Fruit fly (Drosophila melanogaster): Measurements from ENCODE around the gene CheA75a.
A peak's percentile ranks its signal among the peaks of the same experiment; 100 is the strongest.

Gene CheA75a

dm6 chr3L:18240348-18240812 is 11.5 kb upstream of the CheA75a start:
- TF ChIP-seq Abd-B (GFP tag; optimal IDR thresholded peaks at IDR 0.05) (no peak), usp (GFP tag; optimal IDR thresholded peaks at IDR 0.05) (no peak), brk (GFP tag; optimal IDR thresholded peaks at IDR 0.05) (no peak), OdsH (GFP tag; optimal IDR thresholded peaks at IDR 0.05) (no peak), br (GFP tag; optimal IDR thresholded peaks at IDR 0.05) (no peak), Rel (GFP tag; optimal IDR thresholded peaks at IDR 0.05) (no peak), Rel (tag; optimal IDR thresholded peaks at IDR 0.05) (no peak), dmrt93B (GFP tag; optimal IDR thresholded peaks at IDR 0.05) (no peak), h (GFP tag; optimal IDR thresholded peaks at IDR 0.05) (no peak), Dif (GFP tag; optimal IDR thresholded peaks at IDR 0.05; ENCODE audit: partially characterized antibody) (peak; percentile 36), Hr83 (GFP tag; optimal IDR thresholded peaks at IDR 0.05; ENCODE audit: poor library complexity, severe bottlenecking) (no peak), Hnf4 (GFP tag; optimal IDR thresholded peaks at IDR 0.05) (no peak), jim (GFP tag; optimal IDR thresholded peaks at IDR 0.05) (no peak), tai (GFP tag; optimal IDR thresholded peaks at IDR 0.05) (no peak), psq (GFP tag; optimal IDR thresholded peaks at IDR 0.05) (no peak), Vsx2 (GFP tag; optimal IDR thresholded peaks at IDR 0.05; ENCODE audit: partially characterized antibody) (peak; percentile 55), CrebA (GFP tag; optimal IDR thresholded peaks at IDR 0.05; ENCODE audit: borderline replicate concordance) (no peak), Jra (GFP tag; optimal IDR thresholded peaks at IDR 0.05) (no peak), sv (GFP tag; optimal IDR thresholded peaks at IDR 0.05) (no peak)

dm6 chr3L:18240986-18241625 is 10.8 kb upstream of the CheA75a start:
- TF ChIP-seq usp (GFP tag; optimal IDR thresholded peaks at IDR 0.05) (no peak), ey (GFP tag; optimal IDR thresholded peaks at IDR 0.05) (peak; percentile 65), GATAd (GFP tag; optimal IDR thresholded peaks at IDR 0.05) (no peak), N (GFP tag; optimal IDR thresholded peaks at IDR 0.05) (no peak), Hnf4 (GFP tag; optimal IDR thresholded peaks at IDR 0.05) (peak; percentile 0), CrebA (GFP tag; optimal IDR thresholded peaks at IDR 0.05; ENCODE audit: borderline replicate concordance) (no peak), Hr78 (GFP tag; optimal IDR thresholded peaks at IDR 0.05) (no peak), Dif (GFP tag; optimal IDR thresholded peaks at IDR 0.05; ENCODE audit: partially characterized antibody) (no peak), woc (GFP tag; optimal IDR thresholded peaks at IDR 0.05) (peak; percentile 85), HLH106 (tag; optimal IDR thresholded peaks at IDR 0.05) (peak; percentile 49), psq (GFP tag; optimal IDR thresholded peaks at IDR 0.05) (peak; percentile 66), Abd-B (GFP tag; optimal IDR thresholded peaks at IDR 0.05) (no peak), sv (GFP tag; optimal IDR thresholded peaks at IDR 0.05) (no peak), Jra (GFP tag; optimal IDR thresholded peaks at IDR 0.05) (no peak), tai (GFP tag; optimal IDR thresholded peaks at IDR 0.05) (peak; percentile 11), CG32264 (GFP tag; optimal IDR thresholded peaks at IDR 0.05) (no peak), Rel (GFP tag; optimal IDR thresholded peaks at IDR 0.05) (no peak), Rel (tag; optimal IDR thresholded peaks at IDR 0.05) (no peak), CG9705 (GFP tag; optimal IDR thresholded peaks at IDR 0.05) (no peak), Myc (optimal IDR thresholded peaks at IDR 0.05) (no peak), Mio (GFP tag; optimal IDR thresholded peaks at IDR 0.05) (no peak), dsf (GFP tag; optimal IDR thresholded peaks at IDR 0.05; ENCODE audit: borderline replicate concordance) (no peak), brk (GFP tag; optimal IDR thresholded peaks at IDR 0.05) (no peak), foxo (GFP tag; optimal IDR thresholded peaks at IDR 0.05) (peak in 1 of 2 experiments; percentile 66), Sp1 (GFP tag; optimal IDR thresholded peaks at IDR 0.05) (peak; percentile 52), Vsx2 (GFP tag; optimal IDR thresholded peaks at IDR 0.05; ENCODE audit: partially characterized antibody) (no peak), lola (GFP tag; optimal IDR thresholded peaks at IDR 0.05) (no peak), OdsH (GFP tag; optimal IDR thresholded peaks at IDR 0.05) (peak; percentile 70), Hr83 (GFP tag; optimal IDR thresholded peaks at IDR 0.05; ENCODE audit: poor library complexity, severe bottlenecking) (no peak), rgr (GFP tag; optimal IDR thresholded peaks at IDR 0.05) (peak; percentile 47), jim (GFP tag; optimal IDR thresholded peaks at IDR 0.05) (no peak), sage (GFP tag; optimal IDR thresholded peaks at IDR 0.05) (no peak), dmrt93B (GFP tag; optimal IDR thresholded peaks at IDR 0.05) (peak; percentile 53), pan (optimal IDR thresholded peaks at IDR 0.05) (peak; percentile 41), h (GFP tag; optimal IDR thresholded peaks at IDR 0.05) (peak; percentile 58), br (GFP tag; optimal IDR thresholded peaks at IDR 0.05) (peak; percentile 35), dl (GFP tag; optimal IDR thresholded peaks at IDR 0.05; ENCODE audit: insufficient read depth in 1 of 2, partially characterized antibody in 2 of 2) (no peak), Dfd (GFP tag; optimal IDR thresholded peaks at IDR 0.05) (no peak), fru (GFP tag; optimal IDR thresholded peaks at IDR 0.05) (peak; percentile 54)

Data from whole organism, wandering third instar larva.